Fruit fly (Drosophila melanogaster): Measurements from ENCODE around the gene CG42445.

CG42445 gene

DNA sequence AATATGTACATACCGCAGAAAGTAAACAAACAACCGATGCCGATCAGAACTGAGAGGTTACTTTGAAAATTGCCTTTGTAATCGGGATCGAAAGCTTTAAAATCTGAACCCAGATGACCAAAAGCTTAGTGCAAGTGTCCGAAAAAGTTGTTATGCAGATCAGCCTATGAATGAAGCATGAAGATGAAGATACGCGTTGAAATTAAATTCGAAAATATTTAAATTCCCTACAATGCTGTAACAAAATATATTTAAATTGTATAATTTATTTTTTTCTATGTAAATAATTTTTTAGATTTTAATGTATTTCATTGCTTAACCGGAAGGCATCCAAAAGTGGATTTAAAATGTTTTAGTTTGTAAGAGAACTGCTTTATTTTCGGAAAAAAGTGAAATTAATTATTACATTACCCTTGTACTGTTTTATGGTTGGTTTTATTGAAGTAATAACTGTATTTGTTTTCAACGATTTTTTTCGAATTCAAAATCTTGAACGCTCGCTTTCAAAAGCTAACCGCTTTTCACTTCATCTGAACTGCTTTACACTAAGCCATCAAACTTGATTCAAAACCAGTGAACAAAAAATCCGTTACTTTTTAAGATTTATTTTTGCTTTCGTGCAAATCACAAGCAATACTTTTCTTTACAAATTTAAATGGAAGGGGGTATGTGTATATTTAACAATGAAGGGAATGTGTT lies 1.2 kb upstream of the CG42445 start, which contains the start of gene CG43886:
Gene CG43886, minus strand, starts transcription at position 51 of the 699 bp plus-strand sequence.
- no peak for TF ChIP-seq noc (tag; optimal IDR thresholded peaks at IDR 0.05)

DNA sequence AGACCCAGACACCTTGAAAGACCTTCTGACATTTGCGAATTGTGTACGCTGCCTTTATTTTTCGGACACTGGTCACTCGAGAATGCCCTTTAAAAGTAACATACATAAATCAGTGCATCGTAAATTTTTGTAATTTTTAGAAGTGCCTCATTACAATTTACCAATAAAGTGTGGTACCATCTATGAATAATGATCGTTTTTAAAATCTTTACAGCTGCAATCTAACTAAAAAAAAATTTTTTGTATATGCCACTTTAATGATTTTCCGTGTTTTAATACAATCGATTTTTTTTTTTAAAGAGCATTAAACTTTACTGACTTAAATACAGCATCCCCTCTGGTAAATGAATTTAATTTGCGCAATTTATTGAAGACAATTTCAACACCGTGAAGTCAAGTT lies 1.6 kb downstream of the CG42445 start:
- no peak for TF ChIP-seq noc (tag; optimal IDR thresholded peaks at IDR 0.05)

- TF ChIP-seq noc (tag; optimal IDR thresholded peaks at IDR 0.05): no peak
Observed at dm6 chr3L:8156199-8156598, 2.5 kb downstream of the CG42445 start.

- TF ChIP-seq noc (tag; optimal IDR thresholded peaks at IDR 0.05): no peak
Observed at dm6 chr3L:8155324-8155723, 3.4 kb downstream of the CG42445 start.

DNA sequence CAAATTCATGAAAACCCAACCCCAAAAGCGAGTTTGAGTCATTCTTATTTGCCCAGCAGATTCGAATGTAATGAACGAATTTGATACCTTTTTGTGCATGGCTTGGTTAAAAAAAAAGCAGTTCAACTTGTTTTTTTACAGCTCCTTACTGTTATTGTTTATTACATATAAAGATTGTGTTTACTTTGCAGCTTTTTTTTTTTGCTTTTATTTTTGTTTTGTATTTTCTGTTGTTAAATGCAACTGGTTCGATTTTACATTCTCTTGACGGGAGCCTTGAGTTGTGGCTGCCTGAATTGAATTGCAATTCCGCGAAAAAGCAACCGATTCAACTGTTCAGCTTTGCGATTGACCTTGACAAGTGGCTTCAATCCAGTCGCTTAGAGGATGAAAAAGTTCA lies 4.2 kb downstream of the CG42445 start:
- no peak for TF ChIP-seq noc (tag; optimal IDR thresholded peaks at IDR 0.05)

- TF ChIP-seq noc (tag; optimal IDR thresholded peaks at IDR 0.05): no peak
Observed at dm6 chr3L:8153206-8153996, 5.3 kb downstream of the CG42445 start.

dm6 chr3L:8151727-8152199 lies 6.9 kb downstream of the CG42445 start, which contains the start of gene CG13676:
CG13676 (minus strand) TSS chr3L:8151813.
- peak; percentile 3 for TF ChIP-seq noc (tag; optimal IDR thresholded peaks at IDR 0.05)

DNA sequence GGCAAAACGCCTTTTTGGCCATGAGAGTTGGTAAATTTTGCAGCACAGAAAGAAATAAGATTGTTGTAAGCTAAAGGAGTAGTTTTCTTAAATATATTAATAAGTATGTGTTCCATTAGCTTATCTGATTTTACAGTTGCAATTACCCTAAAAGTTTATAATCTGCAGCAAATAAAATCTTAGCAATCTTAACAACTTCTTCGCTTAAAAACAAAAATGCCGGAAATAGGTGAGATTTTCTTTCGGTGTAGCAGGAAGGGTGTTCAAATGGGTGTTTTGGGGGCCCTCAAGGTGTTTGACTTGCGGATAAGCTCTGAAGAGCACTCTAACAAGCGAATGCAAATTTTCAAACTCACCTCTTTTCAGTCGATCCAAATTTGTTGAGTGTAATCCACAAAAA lies 7.9 kb downstream of the CG42445 start:
- TF ChIP-seq noc (tag; optimal IDR thresholded peaks at IDR 0.05): no peak

dm6 chr3L:8150284-8150683 lies 8.4 kb downstream of the CG42445 start:
- TF ChIP-seq noc (tag; optimal IDR thresholded peaks at IDR 0.05): no peak

- TF ChIP-seq noc (tag; optimal IDR thresholded peaks at IDR 0.05): no peak
Observed at dm6 chr3L:8137448-8137906, 21.2 kb downstream of the CG42445 start, which contains the start of the genes Setx and mus301. Setx (minus strand) TSS chr3L:8137498. mus301 (plus strand) TSS chr3L:8137808.

- peak; percentile 60 for TF ChIP-seq noc (tag; optimal IDR thresholded peaks at IDR 0.05)
Observed at dm6 chr3L:8128396-8129050, 30.2 kb downstream of the CG42445 start.

dm6 chr3L:8127712-8128210 lies 30.9 kb downstream of the CG42445 start, which contains the start of the genes Cds and Uba2:
Cds (plus strand) TSS chr3L:8127762.
Uba2 (minus strand) TSS chr3L:8127818.
- TF ChIP-seq noc (tag; optimal IDR thresholded peaks at IDR 0.05): peak; percentile 93

dm6 chr3L:8124481-8125359 lies 34.0 kb downstream of the CG42445 start, which contains the start of the genes CG7550 and mRpL36:
CG7550 (minus strand) TSS chr3L:8124531.
mRpL36 (minus strand) TSS chr3L:8125132.
- TF ChIP-seq noc (tag; optimal IDR thresholded peaks at IDR 0.05): no peak

- no peak for TF ChIP-seq noc (tag; optimal IDR thresholded peaks at IDR 0.05)
Observed at dm6 chr3L:8121590-8121989, 37.1 kb downstream of the CG42445 start, which contains the start of gene ldbr. ldbr (plus strand) TSS chr3L:8121827.

DNA sequence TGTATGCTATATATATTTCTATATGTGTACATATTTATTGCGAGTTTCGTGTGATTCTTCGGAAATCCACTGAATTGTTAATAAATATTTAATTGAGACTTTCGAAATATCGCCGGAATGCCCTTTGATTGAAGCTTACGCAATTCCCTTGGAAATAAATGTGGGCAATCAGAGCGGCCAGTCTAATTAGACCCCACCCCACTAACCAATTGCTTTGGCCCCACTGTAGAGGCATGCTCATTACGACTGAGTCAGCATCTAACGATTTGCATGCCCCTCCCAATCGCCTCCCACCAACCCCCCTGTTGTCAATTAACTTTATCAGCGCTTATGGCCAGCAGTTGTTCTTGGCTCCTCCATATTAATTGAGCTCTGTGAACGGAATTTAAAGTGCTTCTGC lies 41.9 kb downstream of the CG42445 start:
- no peak for TF ChIP-seq noc (tag; optimal IDR thresholded peaks at IDR 0.05)
